Worm (Caenorhabditis elegans): ENCODE results near the gene acs-6.

- TF ChIP-seq elt-3 (tag; optimal IDR thresholded peaks at IDR 0.05) (no peak), ces-1 (GFP tag; optimal IDR thresholded peaks at IDR 0.05) (no peak), tbx-8 (GFP tag; optimal IDR thresholded peaks at IDR 0.05) (no peak), sem-2 (GFP tag; optimal IDR thresholded peaks at IDR 0.05) (no peak), nhr-12 (tag; optimal IDR thresholded peaks at IDR 0.05) (no peak), lin-13 (tag; optimal IDR thresholded peaks at IDR 0.05) (no peak), unc-62 (GFP tag; optimal IDR thresholded peaks at IDR 0.05) (no peak), unc-39 (tag; optimal IDR thresholded peaks at IDR 0.05) (no peak), mep-1 (tag; optimal IDR thresholded peaks at IDR 0.05) (no peak), hlh-1 (tag; optimal IDR thresholded peaks at IDR 0.05) (no peak), ceh-83 (GFP tag; optimal IDR thresholded peaks at IDR 0.05) (no peak), nhr-76 (tag; optimal IDR thresholded peaks at IDR 0.05) (no peak), elt-1 (tag; optimal IDR thresholded peaks at IDR 0.05; ENCODE audit: borderline replicate concordance, insufficient read depth) (no peak)
Measured at ce11 chrII:7095970-7096369, 34.1 kb downstream of the acs-6 start.
